Worm (Caenorhabditis elegans) whole organism, late embryonic: ENCODE results near the gene F46C5.1.

ENCODE experiments used
- ceh-24 ChIP-seq: sonication (generic microtip); optimal IDR thresholded peaks from 2 replicates; lab custom pipeline; 2016; ENCODE audit warnings: mild to moderate bottlenecking, missing genetic modification characterization, missing compliant biosample characterization
- elt-2 ChIP-seq: sonication (generic microtip); optimal IDR thresholded peaks from 2 replicates; lab custom pipeline; 2016; ENCODE audit warnings: missing genetic modification reagents, missing genetic modification characterization, missing compliant biosample characterization
- pat-9 ChIP-seq: fragments of 200-800 bp; sonication (Bioruptor generic); optimal IDR thresholded peaks from 2 replicates; lab custom pipeline; 2018; ENCODE audit warnings: mild to moderate bottlenecking, missing genetic modification characterization, moderate library complexity, missing compliant biosample characterization
- sdc-2 ChIP-seq: sonication (generic microtip); optimal IDR thresholded peaks from 2 replicates; lab custom pipeline; 2016; ENCODE audit warnings: missing genotype, missing genetic modification characterization, missing compliant biosample characterization

ce11 chrII:8853238-8853637 is 32.2 kb upstream of the F46C5.1 start:
- TF ChIP-seq pat-9 (no peak), sdc-2 (no peak), ceh-24 (no peak), elt-2 (tag; lab: Kevin White, UChicago) (no peak)
